Worm (Caenorhabditis elegans) whole organism, L4 larva: Measurements from ENCODE around the gene aps-2.

Experiments used
- ceh-82 ChIP-seq: sonication (generic microtip); optimal IDR thresholded peaks from 2 replicates; lab custom pipeline; 2017; ENCODE audit warnings: missing biosample characterization, missing genetic modification characterization
- ces-1 ChIP-seq: fragments of 150-350 bp; sonication (generic microtip); optimal IDR thresholded peaks from 4 replicates; lab custom pipeline; 2014; ENCODE audit warnings: missing biosample characterization, missing genetic modification reagents, missing genetic modification characterization
- dmd-9 ChIP-seq: fragments of 200-800 bp; sonication (Bioruptor generic); IDR thresholded peaks from 2 replicates; pipeline ENCODE4 v1.3.6; 2022; ENCODE audit warnings: missing genetic modification reagents, missing genetic modification characterization, missing compliant biosample characterization
- egl-27 ChIP-seq: sonication (generic microtip); optimal IDR thresholded peaks from 3 replicates; lab custom pipeline; 2017; ENCODE audit warnings: missing biosample characterization, missing genetic modification reagents, missing genetic modification characterization
- lin-15B ChIP-seq: fragments of 150-350 bp; sonication (generic microtip); optimal IDR thresholded peaks from 3 replicates; lab custom pipeline; 2014; ENCODE audit warnings: missing biosample characterization, missing genetic modification characterization
- mdl-1 ChIP-seq, 2 experiments: fragments of 150-350 bp in 1 of 2; sonication (generic microtip) in 1 of 2; optimal IDR thresholded peaks; 2 replicates each; lab custom pipeline; 2014 to 2017; ENCODE audit warnings: missing biosample characterization in 2 of 2, missing genetic modification characterization in 2 of 2
- nhr-11 ChIP-seq: fragments of 150-350 bp; optimal IDR thresholded peaks from 2 replicates; lab custom pipeline; 2014; ENCODE audit warnings: missing biosample characterization, missing genetic modification characterization
- unc-130 ChIP-seq: sonication (generic microtip); optimal IDR thresholded peaks from 2 replicates; lab custom pipeline; 2016; ENCODE audit warnings: missing genetic modification reagents, missing genetic modification characterization, missing compliant biosample characterization
- unc-39 ChIP-seq: sonication (generic microtip); optimal IDR thresholded peaks from 2 replicates; lab custom pipeline; 2017; ENCODE audit warnings: missing biosample characterization, missing genetic modification characterization
- unc-62 ChIP-seq, 3 experiments: fragments of 150-350 bp in 1 of 3; sonication (generic microtip); optimal IDR thresholded peaks in 2 of 3; peaks in 1 of 3; 1 replicate in 1 of 3; 2 replicates in 2 of 3; lab custom pipeline; 2014 to 2017; ENCODE audit warnings: missing biosample characterization in 3 of 3, missing genetic modification characterization in 3 of 3, missing genetic modification reagents in 3 of 3, missing genotype in 1 of 3

DNA sequence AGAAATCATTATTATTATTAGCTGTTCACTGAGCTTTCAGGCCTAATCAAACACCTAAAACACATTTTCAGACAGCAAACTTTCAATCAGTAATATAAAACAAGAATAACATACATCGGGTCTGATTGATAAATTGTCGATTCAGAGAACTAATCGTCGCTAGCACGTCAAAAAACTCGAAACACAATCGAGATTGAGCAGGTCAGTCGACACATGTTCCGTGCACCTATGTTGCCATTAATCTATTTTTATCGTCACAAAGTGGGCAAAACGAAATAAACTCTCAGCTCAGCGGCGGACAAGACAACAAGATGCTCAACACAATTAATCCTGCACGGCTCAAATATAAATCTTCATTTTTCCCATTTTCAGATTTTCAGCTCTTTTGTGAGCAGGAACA, 28.7 kb upstream of the aps-2 start:
- TF ChIP-seq unc-62 (GFP tag; optimal IDR thresholded peaks at IDR 0.05 in 1 of 2; lab: Kevin White, UChicago), result peak in 1 of 2 experiments; percentile 82
- no peak for TF ChIP-seq unc-62 (tag; optimal IDR thresholded peaks at IDR 0.05; lab: Kevin White, UChicago)
- no peak for TF ChIP-seq unc-130 (GFP tag; lab: Kevin White, UChicago)
- TF ChIP-seq nhr-11 (tag; lab: Kevin White, UChicago), result no peak
- no peak for TF ChIP-seq lin-15B (tag; lab: Kevin White, UChicago)
- TF ChIP-seq unc-39 (tag; lab: Kevin White, UChicago), result no peak
- TF ChIP-seq mdl-1 (tag; optimal IDR thresholded peaks at IDR 0.05; lab: Kevin White, UChicago), result no peak
- TF ChIP-seq ces-1, result no peak
- no peak for TF ChIP-seq ceh-82 (tag; lab: Kevin White, UChicago)
- TF ChIP-seq egl-27, result no peak
- TF ChIP-seq dmd-9 (GFP tag; lab: Robert Waterston, UW), result no peak
